Worm (Caenorhabditis elegans) whole organism, L2 larva: ENCODE measurements around the gene Y17G7B.18.
A peak's percentile ranks its signal among the peaks of the same experiment; 100 is the strongest.

Experiments used
- C34F6.9 ChIP-seq: fragments of 150-350 bp; optimal IDR thresholded peaks from 2 replicates; lab custom pipeline; 2014; ENCODE audit warnings: missing biosample characterization, missing genetic modification characterization
- F13H6.1 ChIP-seq: sonication (generic microtip); optimal IDR thresholded peaks from 2 replicates; lab custom pipeline; 2016; ENCODE audit warnings: missing genetic modification characterization, missing compliant biosample characterization
- R02D3.7 ChIP-seq: fragments of 150-350 bp; optimal IDR thresholded peaks from 2 replicates; lab custom pipeline; 2014; ENCODE audit warnings: missing biosample characterization, missing genetic modification characterization
- Y55F3AM.14 ChIP-seq: fragments of 200-800 bp; sonication (Bioruptor generic); optimal IDR thresholded peaks from 2 replicates; lab custom pipeline; 2018; ENCODE audit warnings: mild to moderate bottlenecking, missing genetic modification characterization, missing compliant biosample characterization
- ZK546.5 ChIP-seq: sonication (generic microtip); optimal IDR thresholded peaks from 2 replicates; lab custom pipeline; 2017; ENCODE audit warnings: missing biosample characterization, missing genetic modification characterization
- alr-1 ChIP-seq: fragments of 150-350 bp; optimal IDR thresholded peaks from 2 replicates; lab custom pipeline; 2014; ENCODE audit warnings: missing biosample characterization, missing genetic modification characterization
- ama-1 ChIP-seq: fragments of 150-350 bp; optimal IDR thresholded peaks from 2 replicates; lab custom pipeline; 2018; ENCODE audit warnings: inconsistent platforms
- blmp-1 ChIP-seq: sonication (generic microtip); optimal IDR thresholded peaks from 2 replicates; lab custom pipeline; 2017; ENCODE audit warnings: missing genetic modification characterization, mild to moderate bottlenecking, missing compliant biosample characterization, antibody characterized with exemption, moderate library complexity; ENCODE audit not compliant: insufficient read depth
- ceh-16 ChIP-seq: fragments of 150-350 bp; optimal IDR thresholded peaks from 2 replicates; lab custom pipeline; 2014; ENCODE audit warnings: missing biosample characterization, missing genetic modification characterization
- ceh-82 ChIP-seq: fragments of 150-350 bp; optimal IDR thresholded peaks from 2 replicates; lab custom pipeline; 2014; ENCODE audit warnings: missing biosample characterization, missing genetic modification characterization
- crh-2 ChIP-seq: sonication (generic microtip); optimal IDR thresholded peaks from 2 replicates; lab custom pipeline; 2017; ENCODE audit warnings: missing biosample characterization, missing genetic modification characterization
- dmd-4 ChIP-seq: sonication (generic microtip); optimal IDR thresholded peaks from 2 replicates; lab custom pipeline; 2017; ENCODE audit warnings: missing biosample characterization, missing genetic modification characterization
- egl-27 ChIP-seq: sonication (generic microtip); optimal IDR thresholded peaks from 3 replicates; lab custom pipeline; 2017; ENCODE audit warnings: missing biosample characterization, missing genetic modification reagents, missing genetic modification characterization
- elt-1 ChIP-seq: fragments of 150-350 bp; optimal IDR thresholded peaks from 2 replicates; lab custom pipeline; 2014; ENCODE audit warnings: missing biosample characterization, missing genetic modification characterization
- fos-1 ChIP-seq: fragments of 150-350 bp; optimal IDR thresholded peaks from 2 replicates; lab custom pipeline; 2014; ENCODE audit warnings: missing biosample characterization, missing genetic modification characterization
- gmeb-1 ChIP-seq: fragments of 150-350 bp; optimal IDR thresholded peaks from 2 replicates; lab custom pipeline; 2014; ENCODE audit warnings: missing biosample characterization, missing genetic modification characterization
- lin-11 ChIP-seq: fragments of 150-350 bp; sonication (generic microtip); optimal IDR thresholded peaks from 2 replicates; lab custom pipeline; 2014; ENCODE audit warnings: missing biosample characterization, missing genetic modification characterization, inconsistent platforms, mixed read lengths
- lin-13 ChIP-seq: fragments of 150-350 bp; optimal IDR thresholded peaks from 2 replicates; lab custom pipeline; 2014; ENCODE audit warnings: missing biosample characterization, missing genetic modification reagents, missing genetic modification characterization
- lin-39 ChIP-seq: fragments of 150-350 bp; optimal IDR thresholded peaks from 2 replicates; lab custom pipeline; 2014; ENCODE audit warnings: missing biosample characterization, missing genetic modification reagents, missing genetic modification characterization
- mab-5 ChIP-seq: fragments of 150-350 bp; optimal IDR thresholded peaks from 2 replicates; lab custom pipeline; 2014; ENCODE audit warnings: missing biosample characterization, missing genetic modification characterization
- mbf-1 ChIP-seq: sonication (generic microtip); optimal IDR thresholded peaks from 2 replicates; lab custom pipeline; 2017; ENCODE audit warnings: missing biosample characterization, missing genetic modification characterization
- mdl-1 ChIP-seq, 2 experiments: fragments of 150-350 bp in 1 of 2; sonication (generic microtip) in 1 of 2; optimal IDR thresholded peaks; 2 replicates each; lab custom pipeline; 2017; ENCODE audit warnings: missing biosample characterization in 2 of 2, missing genetic modification characterization in 2 of 2
- nhr-10 ChIP-seq: sonication (generic microtip); optimal IDR thresholded peaks from 2 replicates; lab custom pipeline; 2017; ENCODE audit warnings: missing biosample characterization, missing genetic modification characterization
- nhr-11 ChIP-seq: fragments of 150-350 bp; optimal IDR thresholded peaks from 2 replicates; lab custom pipeline; 2014; ENCODE audit warnings: missing biosample characterization, missing genetic modification characterization
- nhr-12 ChIP-seq: fragments of 150-350 bp; optimal IDR thresholded peaks from 2 replicates; lab custom pipeline; 2014; ENCODE audit warnings: missing biosample characterization, missing genetic modification characterization
- nhr-21 ChIP-seq: fragments of 150-350 bp; optimal IDR thresholded peaks from 2 replicates; lab custom pipeline; 2014; ENCODE audit warnings: missing biosample characterization, missing genetic modification characterization
- nhr-23 ChIP-seq: fragments of 150-350 bp; optimal IDR thresholded peaks from 2 replicates; lab custom pipeline; 2014; ENCODE audit warnings: missing biosample characterization, missing genetic modification reagents, missing genetic modification characterization
- nhr-237 ChIP-seq: fragments of 150-350 bp; optimal IDR thresholded peaks from 2 replicates; lab custom pipeline; 2014; ENCODE audit warnings: missing biosample characterization, missing genetic modification characterization
- nhr-25 ChIP-seq: fragments of 150-350 bp; sonication (generic microtip); optimal IDR thresholded peaks from 3 replicates; lab custom pipeline; 2014; ENCODE audit warnings: missing biosample characterization, missing genetic modification characterization
- nhr-6 ChIP-seq: fragments of 150-350 bp; optimal IDR thresholded peaks from 2 replicates; lab custom pipeline; 2014; ENCODE audit warnings: missing biosample characterization, missing genetic modification characterization
- nhr-77 ChIP-seq: fragments of 150-350 bp; optimal IDR thresholded peaks from 2 replicates; lab custom pipeline; 2014; ENCODE audit warnings: missing biosample characterization, missing genetic modification characterization
- peb-1 ChIP-seq: fragments of 150-350 bp; optimal IDR thresholded peaks from 2 replicates; lab custom pipeline; 2014; ENCODE audit warnings: missing biosample characterization, missing genetic modification characterization
- sem-4 ChIP-seq: fragments of 150-350 bp; optimal IDR thresholded peaks from 2 replicates; lab custom pipeline; 2014; ENCODE audit warnings: missing biosample characterization, missing genetic modification reagents, missing genetic modification characterization
- skn-1 ChIP-seq: sonication (generic microtip); optimal IDR thresholded peaks from 2 replicates; lab custom pipeline; 2017; ENCODE audit warnings: missing biosample characterization, missing genetic modification characterization
- sma-3 ChIP-seq: sonication (generic microtip); optimal IDR thresholded peaks from 2 replicates; lab custom pipeline; 2016; ENCODE audit warnings: missing genetic modification reagents, missing genetic modification characterization, missing compliant biosample characterization
- sma-9 ChIP-seq, 2 experiments: fragments of 150-350 bp in 1 of 2; sonication (generic microtip) in 1 of 2; optimal IDR thresholded peaks; 2 replicates each; lab custom pipeline; 2014 to 2016; ENCODE audit warnings: missing genetic modification characterization in 2 of 2, mild to moderate bottlenecking in 1 of 2, missing biosample characterization in 1 of 2, missing compliant biosample characterization in 1 of 2, missing genetic modification reagents in 1 of 2, moderate library complexity in 1 of 2
- snpc-4 ChIP-seq: fragments of 150-350 bp; optimal IDR thresholded peaks from 2 replicates; lab custom pipeline; 2014; ENCODE audit warnings: missing biosample characterization, missing genetic modification characterization
- unc-39 ChIP-seq: fragments of 150-350 bp; optimal IDR thresholded peaks from 2 replicates; lab custom pipeline; 2014; ENCODE audit warnings: missing biosample characterization, missing genetic modification characterization
- unc-55 ChIP-seq: fragments of 150-350 bp; sonication (generic microtip); optimal IDR thresholded peaks from 3 replicates; lab custom pipeline; 2014; ENCODE audit warnings: missing biosample characterization, missing genetic modification reagents, missing genetic modification characterization
- unc-62 ChIP-seq: fragments of 150-350 bp; optimal IDR thresholded peaks from 2 replicates; lab custom pipeline; 2014; ENCODE audit warnings: missing biosample characterization, missing genetic modification reagents, missing genetic modification characterization
- zag-1 ChIP-seq: fragments of 150-350 bp; optimal IDR thresholded peaks from 2 replicates; lab custom pipeline; 2014; ENCODE audit warnings: missing biosample characterization, missing genetic modification characterization
- ztf-1 ChIP-seq: fragments of 200-800 bp; sonication (Bioruptor generic); conservative IDR thresholded peaks from 2 replicates; pipeline ENCODE4 v1.3.6; 2022; ENCODE audit warnings: missing genetic modification characterization, missing compliant biosample characterization
- ztf-4 ChIP-seq: fragments of 150-350 bp; optimal IDR thresholded peaks from 2 replicates; lab custom pipeline; 2014; ENCODE audit warnings: missing biosample characterization, missing genetic modification characterization

Gene Y17G7B.18

ce11 chrII:12099889-12100288, 7.8 kb downstream of the Y17G7B.18 start, which contains the start of gene Y17G7B.17:
TSS of gene Y17G7B.17 (minus strand) at chrII:12099989.
- peak; percentile 76 for TF ChIP-seq fos-1 (tag; lab: Kevin White, UChicago)
- no peak for TF ChIP-seq sem-4
- no peak for TF ChIP-seq gmeb-1 (tag; lab: Kevin White, UChicago)

DNA sequence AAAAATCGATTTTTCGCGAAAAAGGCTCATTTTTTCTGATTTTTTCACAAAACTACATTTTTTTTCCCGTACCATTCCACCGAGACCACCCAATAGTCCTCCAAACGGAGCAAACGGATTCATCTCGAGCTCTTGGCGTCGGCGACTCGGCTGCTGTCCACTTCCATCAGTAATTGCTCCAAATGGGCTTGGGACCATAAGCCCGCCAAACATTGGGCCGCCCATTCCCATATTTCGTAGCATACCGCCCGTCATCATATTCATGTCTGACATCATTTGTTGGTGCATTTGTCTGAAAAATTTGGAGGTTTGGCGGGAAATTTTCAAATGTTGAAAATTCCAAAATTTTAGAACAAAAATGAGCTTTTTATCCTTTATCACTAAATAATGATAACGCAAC, 8.9 kb downstream of the Y17G7B.18 start:
- TF ChIP-seq nhr-77 (tag; lab: Kevin White, UChicago): no peak
- no peak for TF ChIP-seq unc-55 (GFP tag; lab: Kevin White, UChicago)
- TF ChIP-seq zag-1 (tag; lab: Kevin White, UChicago): no peak
- no peak for TF ChIP-seq nhr-10
- TF ChIP-seq R02D3.7: no peak
- TF ChIP-seq peb-1 (tag; lab: Kevin White, UChicago): no peak
- no peak for TF ChIP-seq lin-13 (GFP tag; lab: Kevin White, UChicago)
- TF ChIP-seq egl-27 (tag; lab: Kevin White, UChicago): no peak
- TF ChIP-seq mab-5: no peak
- no peak for TF ChIP-seq nhr-25 (tag; lab: Kevin White, UChicago)
- no peak for TF ChIP-seq C34F6.9 (tag; lab: Kevin White, UChicago)
- no peak for TF ChIP-seq fos-1 (tag; lab: Kevin White, UChicago)
- no peak for TF ChIP-seq Y55F3AM.14 (GFP tag; lab: Kevin White, UChicago)
- TF ChIP-seq ztf-4 (tag; lab: Kevin White, UChicago): no peak
- no peak for TF ChIP-seq blmp-1
- TF ChIP-seq unc-39 (tag; lab: Kevin White, UChicago): no peak

DNA sequence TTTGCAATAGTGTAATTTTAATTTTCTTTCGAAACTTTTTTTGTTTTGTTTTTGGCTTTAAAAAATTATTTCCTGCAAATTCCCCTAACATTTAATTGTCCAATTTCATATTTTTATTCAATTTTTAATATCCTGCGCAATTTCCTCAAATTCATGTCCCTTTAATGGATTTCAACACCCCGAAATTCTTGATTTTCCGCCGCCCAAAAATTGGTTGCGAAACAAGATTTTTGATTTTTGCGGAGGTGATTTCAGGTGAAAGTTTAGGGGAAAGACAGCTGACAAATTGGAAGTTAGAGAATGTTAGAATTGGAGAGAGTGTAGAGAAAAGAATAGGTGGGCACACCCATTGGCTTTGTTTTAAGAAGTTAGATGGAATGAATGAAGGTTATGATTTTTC, 12.6 kb downstream of the Y17G7B.18 start:
- TF ChIP-seq egl-27 (tag; lab: Kevin White, UChicago) (no peak), nhr-10 (no peak), ZK546.5 (no peak), lin-11 (tag; lab: Kevin White, UChicago) (no peak), snpc-4 (tag; lab: Kevin White, UChicago) (no peak), C34F6.9 (tag; lab: Kevin White, UChicago) (peak; percentile 1), unc-39 (tag; lab: Kevin White, UChicago) (no peak), crh-2 (tag; lab: Kevin White, UChicago) (no peak), R02D3.7 (no peak), blmp-1 (no peak), mdl-1 (tag; optimal IDR thresholded peaks at IDR 0.05; lab: Kevin White, UChicago) (no peak), ztf-4 (tag; lab: Kevin White, UChicago) (peak; percentile 54), elt-1 (tag; lab: Kevin White, UChicago) (no peak), unc-62 (GFP tag; lab: Kevin White, UChicago) (no peak), ama-1 (lab: Kevin White, UChicago) (peak; percentile 64), nhr-12 (tag; lab: Kevin White, UChicago) (no peak), nhr-25 (tag; lab: Kevin White, UChicago) (peak; percentile 35)

DNA sequence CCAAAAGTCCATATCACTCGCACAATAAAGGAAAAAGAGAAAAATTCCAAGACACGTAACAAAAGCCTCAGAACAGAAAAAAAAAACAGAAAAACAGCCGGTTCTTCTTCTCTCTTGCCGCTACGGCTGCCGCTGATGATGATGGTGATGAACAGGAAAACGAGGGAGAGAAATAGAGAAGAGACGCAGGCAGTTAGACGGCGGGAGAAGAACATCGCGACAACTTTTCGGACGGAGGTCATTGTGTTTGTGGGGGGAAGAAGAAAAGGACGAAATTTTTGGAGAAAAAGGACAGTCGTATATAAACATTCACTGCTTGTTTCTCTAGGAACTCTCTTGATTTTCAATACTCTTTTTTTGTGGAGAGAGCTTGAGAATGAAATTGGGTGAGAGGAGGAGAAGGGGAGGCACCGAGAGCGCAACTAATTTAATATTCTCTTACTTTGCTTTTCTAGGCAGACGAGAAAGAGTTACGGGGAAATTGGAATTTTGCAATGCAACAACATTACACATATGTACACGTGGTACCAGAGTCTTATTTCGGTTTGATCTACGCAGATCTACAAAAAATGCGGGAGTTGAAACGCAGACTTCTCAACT, 17.9 kb downstream of the Y17G7B.18 start:
- TF ChIP-seq peb-1 (tag; lab: Kevin White, UChicago) (no peak), fos-1 (tag; lab: Kevin White, UChicago) (peak; percentile 87), nhr-6 (tag; lab: Kevin White, UChicago) (no peak), R02D3.7 (no peak), mbf-1 (tag; lab: Kevin White, UChicago) (no peak), ceh-16 (no peak), nhr-23 (tag; lab: Kevin White, UChicago) (no peak), mab-5 (no peak), elt-1 (tag; lab: Kevin White, UChicago) (no peak), ZK546.5 (no peak), nhr-11 (tag; lab: Kevin White, UChicago) (no peak), dmd-4 (no peak), lin-11 (tag; lab: Kevin White, UChicago) (no peak), skn-1 (no peak), Y55F3AM.14 (GFP tag; lab: Kevin White, UChicago) (no peak), F13H6.1 (tag; lab: Kevin White, UChicago) (peak; percentile 77), ztf-1 (no peak), ama-1 (lab: Kevin White, UChicago) (no peak), ceh-82 (tag; lab: Kevin White, UChicago) (no peak), snpc-4 (tag; lab: Kevin White, UChicago) (peak; percentile 19), nhr-237 (tag; lab: Kevin White, UChicago) (no peak), mdl-1 (tag; optimal IDR thresholded peaks at IDR 0.05; lab: Kevin White, UChicago) (peak in 1 of 2 experiments; percentile 48), crh-2 (tag; lab: Kevin White, UChicago) (peak; percentile 72), sma-9 (GFP tag; optimal IDR thresholded peaks at IDR 0.05; lab: Kevin White, UChicago) (peak; percentile 57), sma-9 (tag; optimal IDR thresholded peaks at IDR 0.05; lab: Kevin White, UChicago) (no peak), ztf-4 (tag; lab: Kevin White, UChicago) (no peak), egl-27 (tag; lab: Kevin White, UChicago) (peak; percentile 61), zag-1 (tag; lab: Kevin White, UChicago) (peak; percentile 68), blmp-1 (no peak), lin-39 (tag; lab: Kevin White, UChicago) (no peak), alr-1 (tag; lab: Kevin White, UChicago) (no peak), sma-3 (GFP tag; lab: Kevin White, UChicago) (peak; percentile 31), C34F6.9 (tag; lab: Kevin White, UChicago) (peak; percentile 83), nhr-21 (tag; lab: Kevin White, UChicago) (peak; percentile 55), nhr-12 (tag; lab: Kevin White, UChicago) (no peak), unc-62 (GFP tag; lab: Kevin White, UChicago) (no peak)
